Worm (Caenorhabditis elegans): ENCODE measurements around the gene F54C9.11.

F54C9.11 gene

ce11 chrII:8631766-8632165 is 46.9 kb upstream of the F54C9.11 start (continued):
- TF ChIP-seq die-1 (tag; optimal IDR thresholded peaks at IDR 0.05): peak; percentile 34

- TF ChIP-seq snpc-1.1 (tag; optimal IDR thresholded peaks at IDR 0.05; ENCODE audit: insufficient read depth) (no peak), dpl-1 (GFP tag; optimal IDR thresholded peaks at IDR 0.05) (no peak), snpc-1.3 (tag; optimal IDR thresholded peaks at IDR 0.05; ENCODE audit: insufficient read depth) (no peak), Y53G8AR.9 (GFP tag; conservative IDR thresholded peaks at IDR 0.05) (no peak), tlf-1 (GFP tag; optimal IDR thresholded peaks at IDR 0.05) (no peak), lir-1 (GFP tag; conservative IDR thresholded peaks at IDR 0.05) (no peak), aptf-2 (GFP tag; conservative IDR thresholded peaks at IDR 0.05) (no peak), ceh-91 (GFP tag; IDR thresholded peaks at IDR 0.05) (no peak), athp-1 (tag; optimal IDR thresholded peaks at IDR 0.05) (no peak), tbp1 (GFP tag; optimal IDR thresholded peaks at IDR 0.05) (no peak), gei-17 (GFP tag; optimal IDR thresholded peaks at IDR 0.05) (no peak), lsl-1 (GFP tag; optimal IDR thresholded peaks at IDR 0.05) (no peak), sptf-2 (GFP tag; optimal IDR thresholded peaks at IDR 0.05) (no peak), him-1 (tag; optimal IDR thresholded peaks at IDR 0.05) (no peak), mxl-1 (tag; optimal IDR thresholded peaks at IDR 0.05) (no peak), fkh-3 (tag; optimal IDR thresholded peaks at IDR 0.05) (no peak), lin-35 (GFP tag; optimal IDR thresholded peaks at IDR 0.05) (no peak)
Measured at ce11 chrII:8630088-8630487, 45.2 kb upstream of the F54C9.11 start, which contains the start of gene T22C8.6. T22C8.6 (minus strand) TSS chrII:8630281.

DNA sequence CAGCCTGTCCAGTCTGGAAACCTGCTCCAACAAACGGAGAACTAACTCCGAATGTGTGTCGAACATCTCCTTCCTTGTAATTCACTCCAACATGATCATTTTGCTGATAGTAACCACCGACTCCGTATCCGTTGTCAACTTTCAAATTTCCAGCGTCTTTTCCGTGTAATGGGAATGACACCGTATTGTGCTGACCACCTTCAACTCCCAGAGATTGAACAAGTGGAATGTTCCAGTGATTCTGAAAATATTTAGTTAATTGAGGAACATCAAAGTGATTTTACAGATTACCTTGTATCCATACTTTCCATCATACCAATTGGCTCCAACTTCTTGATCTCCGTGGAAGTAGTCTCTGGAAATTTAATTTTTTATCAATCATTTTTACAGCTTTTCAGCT is 43.0 kb upstream of the F54C9.11 start:
- TF ChIP-seq ceh-91 (GFP tag; IDR thresholded peaks at IDR 0.05): no peak
- no peak for TF ChIP-seq ceh-79 (tag; optimal IDR thresholded peaks at IDR 0.05)
- no peak for TF ChIP-seq zfh-2 (GFP tag; conservative IDR thresholded peaks at IDR 0.05)
- no peak for TF ChIP-seq tlf-1 (GFP tag; optimal IDR thresholded peaks at IDR 0.05)
- TF ChIP-seq egl-44 (GFP tag; IDR thresholded peaks at IDR 0.05): no peak
- TF ChIP-seq chd-7 (tag; optimal IDR thresholded peaks at IDR 0.05): no peak
- no peak for TF ChIP-seq rec-8 (tag; optimal IDR thresholded peaks at IDR 0.05)
- TF ChIP-seq F37B4.10 (GFP tag; IDR thresholded peaks at IDR 0.05): no peak
- no peak for TF ChIP-seq lin-40 (tag; optimal IDR thresholded peaks at IDR 0.05)
- no peak for TF ChIP-seq ztf-22 (GFP tag; optimal IDR thresholded peaks at IDR 0.05)
- no peak for TF ChIP-seq egrh-3 (GFP tag; IDR thresholded peaks at IDR 0.05)
- no peak for TF ChIP-seq tbp1 (GFP tag; optimal IDR thresholded peaks at IDR 0.05)
- TF ChIP-seq attf-3 (GFP tag; conservative IDR thresholded peaks at IDR 0.05): no peak
- no peak for TF ChIP-seq cebp-1 (GFP tag; IDR thresholded peaks at IDR 0.05)
- TF ChIP-seq cebp-1 (tag; optimal IDR thresholded peaks at IDR 0.05): no peak
- no peak for TF ChIP-seq nfya-1 (tag; optimal IDR thresholded peaks at IDR 0.05; ENCODE audit: borderline replicate concordance, insufficient read depth)

DNA sequence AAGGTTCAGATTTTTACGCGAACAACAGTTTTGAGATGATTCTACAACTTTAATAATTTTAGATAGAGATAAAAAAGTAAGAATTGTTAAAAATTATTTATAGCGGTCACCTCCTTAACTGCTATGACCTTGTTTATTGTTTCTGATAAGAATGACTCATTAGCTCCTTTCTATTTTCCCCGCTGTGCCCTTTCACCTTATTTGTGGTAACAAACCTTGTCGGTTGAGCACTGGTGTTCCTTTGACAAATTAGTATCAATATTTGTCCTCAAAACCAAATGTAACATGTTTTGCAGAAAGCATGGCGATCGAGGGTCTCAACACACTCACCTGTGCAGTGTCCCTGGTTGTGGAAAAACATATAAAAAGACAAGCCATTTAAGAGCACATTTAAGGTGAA is 41.7 kb upstream of the F54C9.11 start:
- TF ChIP-seq F10E7.11 (tag; optimal IDR thresholded peaks at IDR 0.05): no peak
- TF ChIP-seq somi-1 (GFP tag; optimal IDR thresholded peaks at IDR 0.05): no peak
- TF ChIP-seq bed-1 (GFP tag; IDR thresholded peaks at IDR 0.05): no peak
- TF ChIP-seq madf-8 (GFP tag; conservative IDR thresholded peaks at IDR 0.05): no peak
- no peak for TF ChIP-seq lsl-1 (GFP tag; optimal IDR thresholded peaks at IDR 0.05)
- no peak for TF ChIP-seq snpc-1.3 (tag; optimal IDR thresholded peaks at IDR 0.05; ENCODE audit: insufficient read depth)
- TF ChIP-seq dpff-1 (tag; optimal IDR thresholded peaks at IDR 0.05): no peak
- no peak for TF ChIP-seq lin-54 (GFP tag; optimal IDR thresholded peaks at IDR 0.05)
- TF ChIP-seq nhr-90 (tag; optimal IDR thresholded peaks at IDR 0.05): no peak

Data from whole organism, young adult.